Fruit fly (Drosophila melanogaster) whole organism, adult: ENCODE data around the gene Nep6.
A peak's percentile ranks its signal among the peaks of the same experiment; 100 is the strongest.

Experiments
- CG11617 ChIP-seq: fragments of 200-800 bp; sonication (Bioruptor generic); optimal IDR thresholded peaks from 2 replicates; lab custom pipeline; 2017; ENCODE audit warnings: mild to moderate bottlenecking, missing biosample characterization, missing genetic modification reagents, missing genetic modification characterization
- CG12768 ChIP-seq: fragments of 200-800 bp; sonication (Bioruptor generic); optimal IDR thresholded peaks from 2 replicates; lab custom pipeline; 2017; ENCODE audit warnings: missing biosample characterization, missing genetic modification characterization, mild to moderate bottlenecking, moderate library complexity, missing genetic modification reagents
- CG14711 ChIP-seq: fragments of 200-800 bp; sonication (Bioruptor generic); optimal IDR thresholded peaks from 2 replicates; lab custom pipeline; 2018; ENCODE audit warnings: missing biosample characterization, mild to moderate bottlenecking, missing genetic modification characterization, moderate library complexity
- CG1620 ChIP-seq: fragments of 200-800 bp; sonication (Bioruptor generic); optimal IDR thresholded peaks from 2 replicates; lab custom pipeline; 2016; ENCODE audit warnings: missing biosample characterization, missing genetic modification characterization
- CG33017 ChIP-seq: fragments of 200-800 bp; sonication (Bioruptor generic); optimal IDR thresholded peaks from 2 replicates; lab custom pipeline; 2018; ENCODE audit warnings: missing biosample characterization, mild to moderate bottlenecking, missing genetic modification characterization, moderate library complexity
- CG5204 ChIP-seq: fragments of 200-800 bp; sonication (Bioruptor generic); optimal IDR thresholded peaks from 2 replicates; lab custom pipeline; 2016; ENCODE audit warnings: missing biosample characterization, missing genetic modification characterization
- CG7045 ChIP-seq: fragments of 200-800 bp; sonication (Bioruptor generic); optimal IDR thresholded peaks from 2 replicates; lab custom pipeline; 2017; ENCODE audit warnings: missing biosample characterization, mild to moderate bottlenecking, missing genetic modification characterization
- CG7101 ChIP-seq: fragments of 200-800 bp; sonication (Bioruptor generic); optimal IDR thresholded peaks from 2 replicates; lab custom pipeline; 2018; ENCODE audit warnings: missing biosample characterization, mild to moderate bottlenecking, missing genetic modification characterization, moderate library complexity
- Clk ChIP-seq: fragments of 200-800 bp; sonication (Bioruptor generic); optimal IDR thresholded peaks from 2 replicates; lab custom pipeline; 2017; ENCODE audit warnings: missing biosample characterization, missing genetic modification characterization
- Crg-1 ChIP-seq: fragments of 200-800 bp; sonication (Bioruptor generic); optimal IDR thresholded peaks from 2 replicates; lab custom pipeline; 2016; ENCODE audit warnings: missing biosample characterization, missing genetic modification characterization
- Hr96 ChIP-seq: fragments of 200-800 bp; sonication (Bioruptor generic); optimal IDR thresholded peaks from 2 replicates; lab custom pipeline; 2016; ENCODE audit warnings: missing biosample characterization, missing genetic modification characterization
- Mnt ChIP-seq: fragments of 200-800 bp; sonication (Bioruptor generic); optimal IDR thresholded peaks from 2 replicates; lab custom pipeline; 2016; ENCODE audit warnings: missing biosample characterization, mild to moderate bottlenecking, missing genetic modification characterization
- bab1 ChIP-seq: fragments of 200-800 bp; sonication (Bioruptor generic); optimal IDR thresholded peaks from 3 replicates; lab custom pipeline; 2019; ENCODE audit warnings: missing biosample characterization, mild to moderate bottlenecking, missing genetic modification characterization, moderate library complexity
- cic ChIP-seq: fragments of 200-800 bp; sonication (Bioruptor generic); optimal IDR thresholded peaks from 2 replicates; lab custom pipeline; 2017; ENCODE audit warnings: missing biosample characterization, mild to moderate bottlenecking, missing genetic modification characterization, moderate library complexity
- cnc ChIP-seq, 2 experiments: fragments of >200 bp; optimal IDR thresholded peaks; 2 replicates each; lab custom pipeline; 2017
- kay ChIP-seq: fragments of 200-800 bp; sonication (Bioruptor generic); peaks from one replicate; lab custom pipeline; 2016; ENCODE audit warnings: missing biosample characterization, missing genetic modification characterization, borderline replicate concordance
- ovo ChIP-seq: fragments of 200-800 bp; sonication (Bioruptor generic); optimal IDR thresholded peaks from 2 replicates; lab custom pipeline; 2016; ENCODE audit warnings: missing biosample characterization, missing genetic modification characterization
- pad ChIP-seq: fragments of 200-800 bp; sonication (Bioruptor generic); optimal IDR thresholded peaks from 3 replicates; lab custom pipeline; 2017; ENCODE audit warnings: missing biosample characterization, missing genetic modification characterization, mild to moderate bottlenecking, moderate library complexity, missing genetic modification reagents
- tj ChIP-seq: fragments of 200-800 bp; sonication (Bioruptor generic); optimal IDR thresholded peaks from 3 replicates; lab custom pipeline; 2017; ENCODE audit warnings: missing biosample characterization, mild to moderate bottlenecking, missing genetic modification characterization, moderate library complexity
- toe ChIP-seq: fragments of 200-800 bp; sonication (Bioruptor generic); optimal IDR thresholded peaks from 2 replicates; lab custom pipeline; 2016; ENCODE audit warnings: missing biosample characterization, missing genetic modification characterization

Nep6 gene

DNA sequence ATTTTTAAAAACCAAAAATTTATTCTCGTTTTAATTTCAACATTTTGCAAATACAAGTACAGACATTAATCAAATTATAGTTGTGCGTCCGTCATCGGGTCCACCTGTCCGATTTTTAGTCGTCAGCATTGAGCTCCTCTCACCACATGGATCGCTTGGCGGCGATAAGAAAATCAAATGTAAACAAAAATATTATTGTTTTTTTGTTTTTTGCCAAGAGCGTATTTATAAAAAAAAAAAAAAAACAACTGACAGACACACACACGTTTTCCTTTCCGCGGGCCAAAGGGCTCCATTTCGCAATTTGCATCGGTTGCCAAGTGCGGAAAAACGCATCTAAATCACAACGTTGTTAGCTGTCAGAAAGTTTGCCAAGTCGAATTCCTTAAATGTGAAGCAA, 37.6 kb upstream of the Nep6 start:
- TF ChIP-seq tj (GFP tag; lab: Kevin White, UChicago) (peak; percentile 24), kay (GFP tag; lab: Kevin White, UChicago) (peak; percentile 78)

DNA sequence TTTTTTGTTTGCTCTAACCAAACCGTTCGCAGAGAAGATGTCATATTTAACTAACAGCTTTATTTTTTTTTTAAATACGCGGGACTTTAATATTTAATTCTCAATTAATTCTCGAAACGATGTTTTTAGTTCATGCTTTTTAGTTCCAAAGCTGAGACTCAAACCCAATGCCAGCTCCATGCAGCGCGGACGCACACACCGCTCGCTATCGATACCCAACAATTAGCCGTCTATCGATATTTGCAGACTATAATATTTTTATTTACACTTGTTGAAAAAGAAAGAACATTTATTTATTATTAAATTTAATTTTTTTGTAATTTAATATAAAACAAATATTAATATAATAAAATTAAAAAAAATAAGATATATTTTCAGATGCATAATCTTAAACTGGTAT, 36.8 kb upstream of the Nep6 start:
- no peak for TF ChIP-seq CG7045 (GFP tag; lab: Kevin White, UChicago)
- TF ChIP-seq toe (GFP tag; lab: Kevin White, UChicago): no peak
- no peak for TF ChIP-seq pad
- TF ChIP-seq CG7101: no peak
- no peak for TF ChIP-seq ovo (GFP tag; lab: Kevin White, UChicago)
- TF ChIP-seq CG14711 (tag; lab: Kevin White, UChicago): no peak
- no peak for TF ChIP-seq CG11617 (GFP tag; lab: Kevin White, UChicago)
- TF ChIP-seq Mnt: no peak

DNA sequence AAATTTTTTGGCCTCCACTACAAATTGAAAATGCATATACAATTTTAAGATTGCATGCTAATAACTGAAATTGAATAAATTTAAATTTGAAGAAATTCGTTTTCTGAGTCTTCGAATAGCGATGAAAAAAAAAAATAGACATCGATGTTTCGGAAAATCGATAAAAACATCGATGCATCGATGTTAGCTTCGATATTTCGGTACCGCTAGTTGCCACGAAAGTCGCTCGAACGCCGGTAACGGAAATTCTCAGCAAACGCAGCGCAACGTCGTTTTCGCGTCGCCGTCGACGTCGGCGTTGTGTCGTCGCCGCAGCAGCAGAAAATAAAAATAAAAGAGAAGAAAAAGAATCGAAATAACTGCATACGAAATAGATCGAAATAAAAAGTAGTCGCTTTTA, 36.4 kb upstream of the Nep6 start, which contains the start of gene Agpat1:
Gene Agpat1, plus strand, starts transcription at position 191 of the 400 bp plus-strand sequence.
- TF ChIP-seq CG11617 (GFP tag; lab: Kevin White, UChicago): no peak
- TF ChIP-seq Crg-1 (GFP tag; lab: Kevin White, UChicago): no peak
- TF ChIP-seq kay (GFP tag; lab: Kevin White, UChicago): no peak
- peak; percentile 29 for TF ChIP-seq ovo (GFP tag; lab: Kevin White, UChicago)
- no peak for TF ChIP-seq Hr96 (GFP tag; lab: Kevin White, UChicago)
- no peak for TF ChIP-seq pad
- TF ChIP-seq CG7101: no peak

DNA sequence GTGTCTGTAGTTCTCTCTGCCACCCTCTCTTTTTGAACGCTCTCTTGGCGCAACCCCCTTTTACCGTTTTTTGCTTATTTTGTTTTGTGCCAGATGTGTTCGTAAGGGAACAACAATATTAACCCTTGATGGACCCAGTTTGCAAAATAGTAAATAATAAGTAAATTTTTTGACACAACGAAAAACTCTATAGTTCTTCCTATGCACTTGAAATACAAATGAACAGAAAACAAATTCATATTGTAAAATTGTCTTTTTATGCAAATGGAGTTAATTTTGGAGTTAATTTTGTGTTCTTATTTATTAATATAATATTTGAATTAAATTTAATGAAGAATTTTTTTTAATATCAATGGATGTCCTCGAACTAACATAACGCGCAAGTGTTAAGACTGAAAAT, 35.7 kb upstream of the Nep6 start:
- TF ChIP-seq CG5204 (GFP tag; lab: Kevin White, UChicago) (no peak), Clk (GFP tag; lab: Kevin White, UChicago) (no peak), Hr96 (GFP tag; lab: Kevin White, UChicago) (no peak), Crg-1 (GFP tag; lab: Kevin White, UChicago) (no peak), toe (GFP tag; lab: Kevin White, UChicago) (no peak), CG33017 (tag; lab: Kevin White, UChicago) (peak; percentile 54), kay (GFP tag; lab: Kevin White, UChicago) (peak; percentile 38), cic (GFP tag; lab: Kevin White, UChicago) (no peak), Mnt (no peak), CG11617 (GFP tag; lab: Kevin White, UChicago) (no peak), cnc (optimal IDR thresholded peaks at IDR 0.05; lab: Kevin White, UChicago) (no peak), CG14711 (tag; lab: Kevin White, UChicago) (peak; percentile 68), CG7101 (peak; percentile 52), CG7045 (GFP tag; lab: Kevin White, UChicago) (no peak), ovo (GFP tag; lab: Kevin White, UChicago) (no peak), tj (GFP tag; lab: Kevin White, UChicago) (no peak), CG12768 (GFP tag; lab: Kevin White, UChicago) (no peak), bab1 (GFP tag; lab: Kevin White, UChicago) (no peak), CG1620 (GFP tag; lab: Kevin White, UChicago) (no peak), pad (peak; percentile 84)

DNA sequence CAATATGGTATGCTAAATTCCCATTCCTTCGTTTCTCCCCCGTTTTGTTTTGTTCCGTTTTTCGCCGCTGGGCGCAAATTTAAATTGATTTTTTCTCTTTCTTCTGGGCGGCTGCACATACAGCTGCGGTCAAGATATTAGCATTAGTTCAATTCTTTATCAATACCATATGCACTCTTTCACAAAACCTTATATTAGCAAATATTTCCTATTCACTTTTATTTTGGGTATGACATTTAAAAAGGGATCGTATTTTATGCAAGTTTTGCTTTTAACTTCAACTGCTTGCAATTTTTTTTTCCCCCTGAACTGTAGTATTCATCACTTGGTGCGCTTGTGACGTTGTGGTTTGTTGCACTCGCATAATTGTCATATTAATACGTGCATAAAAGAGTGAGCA, 35.2 kb upstream of the Nep6 start:
- TF ChIP-seq tj (GFP tag; lab: Kevin White, UChicago) (no peak), CG33017 (tag; lab: Kevin White, UChicago) (no peak), kay (GFP tag; lab: Kevin White, UChicago) (no peak), CG12768 (GFP tag; lab: Kevin White, UChicago) (no peak), CG1620 (GFP tag; lab: Kevin White, UChicago) (no peak), CG14711 (tag; lab: Kevin White, UChicago) (no peak), Crg-1 (GFP tag; lab: Kevin White, UChicago) (no peak), cic (GFP tag; lab: Kevin White, UChicago) (no peak), Hr96 (GFP tag; lab: Kevin White, UChicago) (no peak), CG7101 (no peak), cnc (optimal IDR thresholded peaks at IDR 0.05; lab: Kevin White, UChicago) (no peak), CG7045 (GFP tag; lab: Kevin White, UChicago) (no peak), Mnt (no peak), toe (GFP tag; lab: Kevin White, UChicago) (no peak), CG11617 (GFP tag; lab: Kevin White, UChicago) (no peak), pad (no peak), ovo (GFP tag; lab: Kevin White, UChicago) (no peak), Clk (GFP tag; lab: Kevin White, UChicago) (no peak)

DNA sequence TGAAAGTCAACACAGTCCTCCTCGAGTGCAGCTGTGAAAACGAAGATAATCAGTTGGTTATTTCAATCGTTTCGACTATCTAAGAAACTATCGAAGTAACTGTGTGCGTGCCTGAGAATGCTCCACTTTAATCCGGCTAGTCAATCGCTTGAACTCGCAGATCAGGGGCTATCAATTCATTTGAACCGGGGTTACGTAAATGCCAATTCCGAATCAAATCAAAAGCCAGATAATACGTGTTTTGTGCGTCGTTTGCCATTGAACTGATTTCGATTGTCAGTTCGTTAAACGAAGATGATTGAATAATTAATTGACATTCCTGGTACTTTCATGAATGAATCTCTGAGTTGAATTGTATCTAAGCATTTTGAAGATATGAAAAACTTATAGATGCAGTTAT, 24.3 kb upstream of the Nep6 start:
- TF ChIP-seq kay (GFP tag; lab: Kevin White, UChicago) (peak; percentile 7), Mnt (no peak)

DNA sequence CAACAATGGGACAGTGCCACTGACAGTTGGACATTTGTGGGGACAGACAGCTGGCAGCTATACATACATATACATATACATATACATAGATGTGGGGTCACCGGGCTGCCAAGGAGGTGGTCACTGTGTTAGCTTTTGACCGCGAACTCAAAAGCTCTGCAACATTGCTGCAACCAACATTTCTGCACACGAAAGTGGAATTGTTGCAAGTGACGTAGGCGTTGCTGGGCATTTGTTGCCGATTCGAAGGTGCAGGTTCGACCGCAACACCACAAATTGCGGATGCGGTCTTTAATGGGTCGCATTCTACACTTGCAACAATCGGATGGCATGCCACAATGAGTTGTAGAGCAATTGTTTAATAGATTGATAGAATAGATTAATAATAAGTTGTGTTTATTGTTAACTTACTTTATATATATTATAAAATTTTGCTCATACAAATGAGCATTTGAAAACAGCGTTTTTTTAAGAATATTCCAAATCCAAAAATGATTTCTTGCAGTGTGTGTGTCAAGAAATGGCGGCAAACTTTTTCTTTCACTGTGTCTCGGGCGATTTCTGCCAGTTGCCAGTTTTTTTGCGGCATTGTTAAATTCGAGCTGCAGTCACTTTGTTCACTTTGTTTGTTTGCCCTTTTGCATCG, 23.6 kb upstream of the Nep6 start:
- TF ChIP-seq CG7101 (peak; percentile 36), pad (no peak), CG33017 (tag; lab: Kevin White, UChicago) (peak; percentile 31), bab1 (GFP tag; lab: Kevin White, UChicago) (no peak), kay (GFP tag; lab: Kevin White, UChicago) (no peak), CG7045 (GFP tag; lab: Kevin White, UChicago) (peak; percentile 54), ovo (GFP tag; lab: Kevin White, UChicago) (peak; percentile 2), CG11617 (GFP tag; lab: Kevin White, UChicago) (peak; percentile 25)
